Worm (Caenorhabditis elegans): ENCODE results near the gene kdin-1.

kdin-1 gene

ce11 chrIV:11029412-11029811, 9.0 kb upstream of the kdin-1 start, which contains the start of gene hrg-5:
hrg-5 (minus strand) TSS chrIV:11029428.
- TF ChIP-seq bed-1 (GFP tag; IDR thresholded peaks at IDR 0.05) (no peak), nhr-80 (tag; optimal IDR thresholded peaks at IDR 0.05) (peak; percentile 66)

- TF ChIP-seq sdz-38 (tag; optimal IDR thresholded peaks at IDR 0.05) (no peak), efl-1 (GFP tag; optimal IDR thresholded peaks at IDR 0.05) (no peak), Y79H2A.3 (GFP tag; conservative IDR thresholded peaks at IDR 0.05) (no peak), rcor-1 (GFP tag; IDR thresholded peaks at IDR 0.05) (no peak), egl-44 (GFP tag; IDR thresholded peaks at IDR 0.05) (no peak), nhr-120 (GFP tag; IDR thresholded peaks at IDR 0.05) (no peak), aptf-2 (GFP tag; conservative IDR thresholded peaks at IDR 0.05) (no peak), ceh-27 (GFP tag; optimal IDR thresholded peaks at IDR 0.05) (no peak), F37B4.10 (GFP tag; IDR thresholded peaks at IDR 0.05) (no peak), lir-1 (GFP tag; conservative IDR thresholded peaks at IDR 0.05) (no peak), hlh-12 (tag; optimal IDR thresholded peaks at IDR 0.05) (no peak), ets-4 (GFP tag; optimal IDR thresholded peaks at IDR 0.05) (no peak), Y53G8AR.9 (GFP tag; conservative IDR thresholded peaks at IDR 0.05) (no peak), Y67H2A.10 (GFP tag; conservative IDR thresholded peaks at IDR 0.05) (no peak)
Observed at ce11 chrIV:11030117-11030516, 8.3 kb upstream of the kdin-1 start.

ce11 chrIV:11030893-11031292, 7.6 kb upstream of the kdin-1 start, which contains the start of gene hrg-4:
hrg-4 (minus strand) TSS chrIV:11030993.
- no peak for TF ChIP-seq lin-54 (GFP tag; optimal IDR thresholded peaks at IDR 0.05)
- no peak for TF ChIP-seq nfyb-1 (GFP tag; IDR thresholded peaks at IDR 0.05)
- TF ChIP-seq ztf-18 (tag; optimal IDR thresholded peaks at IDR 0.05) = no peak
- TF ChIP-seq aptf-2 (GFP tag; conservative IDR thresholded peaks at IDR 0.05) = no peak
- no peak for TF ChIP-seq sea-2 (GFP tag; IDR thresholded peaks at IDR 0.05)
- TF ChIP-seq lsy-27 (tag; optimal IDR thresholded peaks at IDR 0.05; ENCODE audit: borderline replicate concordance, insufficient read depth) = no peak

- TF ChIP-seq Y67H2A.10 (GFP tag; conservative IDR thresholded peaks at IDR 0.05) = no peak
- peak; percentile 87 for TF ChIP-seq nhr-80 (tag; optimal IDR thresholded peaks at IDR 0.05)
Observed at ce11 chrIV:11031640-11032039, 6.8 kb upstream of the kdin-1 start.

ce11 chrIV:11032288-11032687, 6.2 kb upstream of the kdin-1 start, which contains the start of gene hrg-6:
hrg-6 (plus strand) TSS chrIV:11032588.
- no peak for TF ChIP-seq mxl-1 (tag; optimal IDR thresholded peaks at IDR 0.05)
- no peak for TF ChIP-seq bed-2 (GFP tag; IDR thresholded peaks at IDR 0.05)
- TF ChIP-seq ZK185.1 (tag; optimal IDR thresholded peaks at IDR 0.05; ENCODE audit: poor library complexity, severe bottlenecking) = no peak
- no peak for TF ChIP-seq somi-1 (GFP tag; optimal IDR thresholded peaks at IDR 0.05)
- TF ChIP-seq attf-5 (GFP tag; optimal IDR thresholded peaks at IDR 0.05) = no peak
- TF ChIP-seq egl-44 (GFP tag; IDR thresholded peaks at IDR 0.05) = no peak
- TF ChIP-seq tbx-9 (tag; optimal IDR thresholded peaks at IDR 0.05; ENCODE audit: borderline replicate concordance) = no peak
- no peak for TF ChIP-seq hmg-1.2 (GFP tag; IDR thresholded peaks at IDR 0.05)

- peak; percentile 60 for TF ChIP-seq dox-1 (GFP tag; IDR thresholded peaks at IDR 0.05)
- TF ChIP-seq lin-54 (GFP tag; optimal IDR thresholded peaks at IDR 0.05) = peak; percentile 20
- peak in 1 of 3 experiments; percentile 50 for TF ChIP-seq lin-35 (GFP tag; optimal IDR thresholded peaks at IDR 0.05)
- no peak for TF ChIP-seq ets-4 (GFP tag; optimal IDR thresholded peaks at IDR 0.05)
- TF ChIP-seq C06A6.2 (GFP tag; conservative IDR thresholded peaks at IDR 0.05) = no peak
- TF ChIP-seq ztf-18 (tag; optimal IDR thresholded peaks at IDR 0.05) = peak; percentile 91
- peak; percentile 48 for TF ChIP-seq nhr-80 (tag; optimal IDR thresholded peaks at IDR 0.05)
- TF ChIP-seq madf-3 (GFP tag; IDR thresholded peaks at IDR 0.05) = no peak
- no peak for TF ChIP-seq hmg-20 (GFP tag; IDR thresholded peaks at IDR 0.05)
- TF ChIP-seq lin-40 (tag; optimal IDR thresholded peaks at IDR 0.05) = peak; percentile 56
- peak; percentile 20 for TF ChIP-seq lsl-1 (GFP tag; optimal IDR thresholded peaks at IDR 0.05)
- peak; percentile 67 to 79 for TF ChIP-seq let-607 (tag; optimal IDR thresholded peaks at IDR 0.05)
- TF ChIP-seq mcd-1 (GFP tag; IDR thresholded peaks at IDR 0.05) = peak; percentile 54
- no peak for TF ChIP-seq F22D6.2 (tag; optimal IDR thresholded peaks at IDR 0.05)
- TF ChIP-seq hmg-1.2 (GFP tag; IDR thresholded peaks at IDR 0.05) = peak; percentile 46; the same call in 1 of the 2 replicates
- TF ChIP-seq cebp-1 (GFP tag; IDR thresholded peaks at IDR 0.05) = no peak
- peak; percentile 47 for TF ChIP-seq cebp-1 (tag; optimal IDR thresholded peaks at IDR 0.05)
Observed at ce11 chrIV:11036222-11036621, 2.2 kb upstream of the kdin-1 start, which contains the start of gene fkb-1. fkb-1 (plus strand) TSS chrIV:11036582.
